Worm (Caenorhabditis elegans) whole organism, L4/young adult: ENCODE measurements around the gene F54B11.8.

Experiments used
- W03F9.2 ChIP-seq: fragments of 150-350 bp; optimal IDR thresholded peaks from 2 replicates; lab custom pipeline; 2014; ENCODE audit warnings: missing biosample characterization, missing genetic modification characterization
- dao-5 ChIP-seq: sonication (generic microtip); optimal IDR thresholded peaks from 2 replicates; lab custom pipeline; 2016; ENCODE audit warnings: missing genotype, missing genetic modification characterization, moderate library complexity, missing compliant biosample characterization
- him-1 ChIP-seq: sonication (generic microtip); optimal IDR thresholded peaks from 2 replicates; lab custom pipeline; 2016; ENCODE audit warnings: missing genotype, missing genetic modification reagents, missing genetic modification characterization, missing compliant biosample characterization

The F54B11.8 gene

DNA sequence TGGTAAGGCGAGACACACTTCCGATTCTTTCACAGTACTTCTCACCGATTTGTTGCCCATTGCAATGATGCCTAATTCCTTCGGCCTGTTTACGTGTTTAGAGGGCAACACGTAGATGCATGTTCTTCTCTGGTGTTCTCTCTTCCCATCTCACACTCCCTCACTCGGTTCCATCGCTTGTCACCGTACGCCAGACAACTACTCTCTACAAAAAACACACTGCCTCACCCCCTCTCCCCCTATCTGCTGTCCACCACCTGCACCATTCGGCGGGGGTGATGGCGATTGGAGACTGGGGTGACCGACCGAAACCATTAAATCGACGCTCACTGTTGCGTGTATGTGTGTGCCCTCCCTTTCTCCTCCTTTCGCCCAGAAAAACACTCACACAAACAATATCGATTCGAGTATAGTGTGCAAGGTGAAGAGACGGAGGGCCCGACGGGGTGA lies 19.8 kb downstream of the F54B11.8 start:
- no peak for TF ChIP-seq him-1
- no peak for TF ChIP-seq dao-5
- TF ChIP-seq W03F9.2 (tag; lab: Kevin White, UChicago), result no peak

DNA sequence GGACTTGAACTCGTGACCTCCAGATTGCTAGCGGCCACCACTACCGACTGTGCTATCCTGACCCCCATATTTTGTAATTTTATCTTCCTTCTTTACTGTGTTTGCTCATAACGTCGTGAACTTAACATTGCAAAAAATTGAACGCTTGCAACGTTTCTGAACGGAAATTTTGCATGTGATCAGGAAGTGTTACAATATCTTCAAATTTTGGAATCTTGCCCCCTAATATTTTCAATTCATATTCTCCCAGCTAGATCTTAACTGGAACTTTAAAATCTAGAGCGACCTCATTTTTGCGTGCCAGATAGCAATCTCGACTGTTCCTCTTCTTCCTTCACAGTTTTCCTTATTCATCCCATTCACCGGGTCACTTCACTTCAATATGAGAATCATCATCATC lies 21.9 kb downstream of the F54B11.8 start, which contains the start of gene F54B11.10:
F54B11.10 (plus strand) TSS at position 301 of the 400 bp plus-strand sequence.
- TF ChIP-seq dao-5 (no peak), him-1 (no peak), W03F9.2 (tag; lab: Kevin White, UChicago) (no peak)

DNA sequence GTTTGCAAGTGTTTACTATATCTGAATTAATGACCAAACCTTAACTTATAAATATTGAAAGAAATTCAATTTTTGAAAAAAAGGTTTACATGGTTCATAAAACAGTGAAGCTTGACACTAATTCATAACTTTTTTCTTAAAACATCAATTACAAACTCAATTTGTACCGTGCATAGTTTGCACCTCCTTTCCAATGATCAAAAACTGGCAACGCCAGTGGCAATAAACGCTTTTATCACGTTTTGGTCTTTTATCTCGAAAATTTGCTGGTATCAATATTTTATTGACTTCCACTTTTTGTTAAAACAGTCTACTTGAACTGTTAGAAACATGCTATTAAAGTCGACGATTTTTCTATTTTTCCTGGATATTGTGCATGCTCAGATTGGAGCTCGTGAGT lies 25.2 kb downstream of the F54B11.8 start, which contains the start of gene F54B11.11:
F54B11.11 (plus strand) TSS at position 301 of the 400 bp plus-strand sequence.
- no peak for TF ChIP-seq W03F9.2 (tag; lab: Kevin White, UChicago)
- no peak for TF ChIP-seq him-1
- TF ChIP-seq dao-5, result no peak

DNA sequence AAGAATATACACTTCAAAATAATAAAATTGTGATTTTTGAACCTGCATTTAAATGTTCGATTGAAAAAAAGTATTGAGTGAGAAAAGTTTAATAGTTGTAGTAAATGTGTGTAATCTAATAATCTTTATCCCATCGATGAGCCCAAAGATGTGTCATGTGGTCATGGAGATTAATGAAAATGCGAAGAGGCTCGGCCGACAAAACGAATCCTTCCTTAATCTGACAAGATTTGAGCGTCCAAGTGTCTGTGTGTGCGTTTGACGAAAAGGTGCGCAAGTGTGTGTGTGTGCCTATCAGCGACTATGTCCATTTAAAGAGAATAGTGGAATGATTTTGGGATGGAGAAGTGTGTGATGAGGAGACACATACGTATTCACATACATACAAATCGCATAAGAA lies 29.7 kb downstream of the F54B11.8 start:
- TF ChIP-seq him-1, result no peak
- no peak for TF ChIP-seq W03F9.2 (tag; lab: Kevin White, UChicago)
- no peak for TF ChIP-seq dao-5

DNA sequence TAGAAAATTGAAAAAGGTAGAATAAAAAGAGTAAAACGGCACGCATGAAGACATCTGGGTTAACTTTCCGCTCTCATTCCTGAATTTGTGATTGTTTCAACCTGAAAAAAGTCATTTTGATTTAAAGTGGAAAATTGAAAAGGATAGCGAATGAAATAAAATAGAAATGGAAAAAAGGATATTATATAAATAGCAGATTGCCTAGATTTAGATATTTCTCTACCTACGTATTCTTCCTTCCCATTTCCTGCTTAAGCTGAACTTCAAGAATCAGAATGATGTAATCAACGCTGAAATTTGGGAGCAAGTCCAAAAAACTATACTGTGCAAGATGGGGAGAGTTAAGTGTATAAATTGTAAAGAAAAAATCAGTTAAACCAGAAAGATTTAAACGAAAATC lies 33.9 kb downstream of the F54B11.8 start, which contains the start of gene R01E6.7:
R01E6.7 (minus strand) TSS at position 101 of the 400 bp plus-strand sequence.
- TF ChIP-seq dao-5 (no peak), W03F9.2 (tag; lab: Kevin White, UChicago) (no peak), him-1 (no peak)

DNA sequence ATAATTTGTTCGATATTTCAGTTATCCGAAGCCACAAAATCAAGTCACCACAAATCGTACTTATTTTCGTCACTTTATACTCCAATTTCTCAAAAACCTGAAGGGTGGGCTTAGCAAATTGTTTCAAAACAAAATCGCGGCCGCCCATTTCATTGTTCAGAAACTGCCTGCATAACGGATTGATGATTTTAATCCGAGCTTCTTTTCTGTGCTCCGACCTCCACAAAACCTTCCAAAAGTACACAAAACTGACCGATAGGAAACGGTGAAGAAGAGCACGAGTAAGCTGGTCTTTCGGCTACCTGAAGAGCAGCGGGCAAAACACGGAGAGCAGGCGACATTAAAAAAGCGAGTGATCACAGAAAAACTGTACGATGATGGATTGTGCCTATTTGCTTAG lies 37.3 kb downstream of the F54B11.8 start, which contains the start of gene R01E6.2:
R01E6.2 (minus strand) TSS at position 101 of the 400 bp plus-strand sequence.
- TF ChIP-seq W03F9.2 (tag; lab: Kevin White, UChicago) (no peak), him-1 (no peak), dao-5 (no peak)

DNA sequence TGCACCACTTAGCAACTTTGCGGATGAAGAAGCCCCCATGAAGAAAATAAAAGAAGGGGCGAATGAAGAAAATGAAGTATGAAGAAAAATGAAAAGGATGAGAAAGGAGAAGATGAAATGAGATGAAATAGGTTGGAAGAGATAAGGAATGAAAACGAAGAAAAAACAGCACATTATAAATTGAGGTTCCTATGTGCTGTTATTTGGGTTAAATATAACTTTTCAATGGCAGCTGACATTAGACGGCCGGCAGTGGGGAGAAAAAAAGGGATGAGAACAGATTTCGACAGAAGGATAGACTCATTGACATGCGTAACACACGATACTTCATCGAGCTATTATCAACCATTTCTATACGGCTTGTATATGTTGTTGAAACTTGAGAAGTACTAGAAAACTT lies 41.8 kb downstream of the F54B11.8 start:
- no peak for TF ChIP-seq him-1
- no peak for TF ChIP-seq W03F9.2 (tag; lab: Kevin White, UChicago)
- no peak for TF ChIP-seq dao-5

DNA sequence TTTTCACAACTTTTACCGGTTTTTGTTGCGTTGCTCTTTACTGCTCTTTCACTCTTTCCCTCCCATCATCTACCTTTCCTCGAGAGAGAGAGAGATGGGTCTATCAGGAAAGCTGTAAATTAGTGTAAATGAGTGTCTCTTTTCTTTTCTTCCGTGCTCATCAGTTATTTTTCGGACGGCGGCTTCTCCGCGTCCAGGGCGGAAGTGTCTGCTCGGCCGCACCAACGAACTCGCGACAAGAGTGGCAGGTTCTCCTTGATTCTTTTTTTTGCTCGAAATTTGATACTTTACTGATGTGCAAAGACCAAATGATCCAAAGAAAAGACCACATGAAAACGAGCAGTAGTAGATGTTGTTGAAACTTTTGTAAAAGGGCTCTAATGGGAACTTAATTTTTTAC lies 45.1 kb downstream of the F54B11.8 start:
- no peak for TF ChIP-seq W03F9.2 (tag; lab: Kevin White, UChicago)
- no peak for TF ChIP-seq dao-5
- TF ChIP-seq him-1, result no peak

DNA sequence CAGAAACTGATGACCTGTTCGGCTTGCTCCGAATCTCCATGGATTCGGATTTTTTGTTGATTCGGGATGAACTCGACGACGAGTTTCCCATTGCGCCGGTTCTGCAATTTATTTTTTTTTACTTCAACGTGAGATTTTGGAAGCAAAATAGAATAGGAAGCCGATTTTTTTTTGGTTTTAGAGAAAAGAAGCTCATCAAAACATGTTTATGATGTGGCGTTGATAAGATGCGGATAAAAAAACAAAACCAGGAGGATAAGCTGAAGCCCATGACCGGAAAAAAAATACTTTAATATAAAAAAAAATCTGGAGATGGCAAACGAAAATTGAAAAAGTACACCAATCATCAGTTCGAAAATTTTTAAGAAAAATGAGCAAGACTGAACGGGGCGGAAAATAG lies 47.7 kb downstream of the F54B11.8 start, which contains the start of gene glb-20:
glb-20 (minus strand) TSS at position 101 of the 400 bp plus-strand sequence.
- no peak for TF ChIP-seq W03F9.2 (tag; lab: Kevin White, UChicago)
- TF ChIP-seq dao-5, result no peak
- no peak for TF ChIP-seq him-1

DNA sequence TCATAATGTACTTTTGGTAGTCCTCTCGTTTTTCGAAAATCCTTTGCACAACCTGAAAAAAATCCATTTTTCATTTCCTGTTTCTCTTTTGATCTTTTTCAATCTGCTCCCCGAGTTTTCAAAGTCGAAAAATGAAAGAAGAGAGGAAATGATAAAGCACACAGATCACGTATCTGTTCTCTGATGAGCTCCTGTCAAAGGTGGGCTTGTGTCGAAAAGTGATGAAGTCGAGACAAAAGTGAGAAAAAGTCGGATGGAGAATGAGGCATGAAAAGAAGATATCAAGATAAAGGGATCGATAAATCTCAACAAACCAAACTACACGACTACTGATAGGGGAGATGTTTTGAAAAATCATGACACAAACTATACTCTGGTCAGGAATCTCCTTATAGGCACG lies 48.6 kb downstream of the F54B11.8 start:
- TF ChIP-seq him-1, result no peak
